Worm (Caenorhabditis elegans) whole organism, L3 larva: ENCODE results near the gene F07B10.4.

Source experiments
- R02D3.7 ChIP-seq: fragments of 150-350 bp; optimal IDR thresholded peaks from 2 replicates; lab custom pipeline; 2014; ENCODE audit warnings: missing biosample characterization, missing genetic modification characterization
- ZK546.5 ChIP-seq: sonication (generic microtip); optimal IDR thresholded peaks from 2 replicates; lab custom pipeline; 2017; ENCODE audit warnings: missing biosample characterization, missing genetic modification characterization
- ceh-16 ChIP-seq: sonication (generic microtip); optimal IDR thresholded peaks from 2 replicates; lab custom pipeline; 2017; ENCODE audit warnings: missing biosample characterization, missing genetic modification characterization
- ceh-82 ChIP-seq: fragments of 150-350 bp; optimal IDR thresholded peaks from 2 replicates; lab custom pipeline; 2014; ENCODE audit warnings: missing biosample characterization, missing genetic modification characterization
- ceh-9 ChIP-seq: sonication (generic microtip); optimal IDR thresholded peaks from 2 replicates; lab custom pipeline; 2018; ENCODE audit warnings: missing biosample characterization, missing genetic modification characterization
- daf-12 ChIP-seq: fragments of 150-350 bp; optimal IDR thresholded peaks from 2 replicates; lab custom pipeline; 2014; ENCODE audit warnings: missing biosample characterization, missing genetic modification reagents, missing genetic modification characterization
- egl-27 ChIP-seq: sonication (generic microtip); optimal IDR thresholded peaks from 4 replicates; lab custom pipeline; 2017; ENCODE audit warnings: missing biosample characterization, missing genetic modification reagents, missing genetic modification characterization
- fkh-2 ChIP-seq: fragments of 150-350 bp; optimal IDR thresholded peaks from 2 replicates; lab custom pipeline; 2014; ENCODE audit warnings: missing biosample characterization, missing genetic modification reagents, missing genetic modification characterization
- fos-1 ChIP-seq: fragments of 150-350 bp; optimal IDR thresholded peaks from 2 replicates; lab custom pipeline; 2014; ENCODE audit warnings: missing biosample characterization, missing genetic modification characterization
- hmg-11 ChIP-seq: sonication (generic microtip); optimal IDR thresholded peaks from 2 replicates; lab custom pipeline; 2016; ENCODE audit warnings: missing genetic modification characterization, missing compliant biosample characterization
- jun-1 ChIP-seq: fragments of 150-350 bp; optimal IDR thresholded peaks from 2 replicates; lab custom pipeline; 2014; ENCODE audit warnings: missing biosample characterization, missing genetic modification reagents, missing genetic modification characterization
- lin-15B ChIP-seq: fragments of 150-350 bp; optimal IDR thresholded peaks from 2 replicates; lab custom pipeline; 2014; ENCODE audit warnings: missing biosample characterization, missing genetic modification characterization
- lin-39 ChIP-seq: fragments of 150-350 bp; optimal IDR thresholded peaks from 2 replicates; lab custom pipeline; 2018; ENCODE audit warnings: missing biosample characterization, missing genetic modification reagents, missing genetic modification characterization
- lsy-12 ChIP-seq: sonication (generic microtip); optimal IDR thresholded peaks from 2 replicates; lab custom pipeline; 2016; ENCODE audit warnings: mild to moderate bottlenecking, missing genetic modification characterization, missing compliant biosample characterization
- mdl-1 ChIP-seq: fragments of 150-350 bp; optimal IDR thresholded peaks from 2 replicates; lab custom pipeline; 2014; ENCODE audit warnings: missing biosample characterization, missing genetic modification characterization
- mml-1 ChIP-seq: fragments of 150-350 bp; sonication (generic microtip); optimal IDR thresholded peaks from 3 replicates; lab custom pipeline; 2014; ENCODE audit warnings: missing biosample characterization, missing genetic modification characterization
- nhr-11 ChIP-seq: fragments of 150-350 bp; optimal IDR thresholded peaks from 2 replicates; lab custom pipeline; 2014; ENCODE audit warnings: missing biosample characterization, missing genetic modification characterization
- nhr-12 ChIP-seq: fragments of 150-350 bp; optimal IDR thresholded peaks from 2 replicates; lab custom pipeline; 2014; ENCODE audit warnings: missing biosample characterization, missing genetic modification characterization
- nhr-237 ChIP-seq: fragments of 150-350 bp; optimal IDR thresholded peaks from 2 replicates; lab custom pipeline; 2014; ENCODE audit warnings: missing biosample characterization, missing genetic modification characterization
- nhr-25 ChIP-seq: sonication (generic microtip); optimal IDR thresholded peaks from 2 replicates; lab custom pipeline; 2017; ENCODE audit warnings: missing biosample characterization, missing genetic modification characterization
- nhr-28 ChIP-seq: fragments of 150-350 bp; optimal IDR thresholded peaks from 2 replicates; lab custom pipeline; 2014; ENCODE audit warnings: missing biosample characterization, missing genetic modification characterization
- nhr-43 ChIP-seq: sonication (generic microtip); optimal IDR thresholded peaks from 2 replicates; lab custom pipeline; 2016; ENCODE audit warnings: mild to moderate bottlenecking, missing genetic modification characterization, missing compliant biosample characterization; ENCODE audit not compliant: poor library complexity, severe bottlenecking
- nhr-77 ChIP-seq: fragments of 150-350 bp; optimal IDR thresholded peaks from 2 replicates; lab custom pipeline; 2014; ENCODE audit warnings: missing biosample characterization, missing genetic modification characterization
- pha-4 ChIP-seq: fragments of 150-350 bp; optimal IDR thresholded peaks from 2 replicates; lab custom pipeline; 2014; ENCODE audit warnings: missing biosample characterization, missing genetic modification reagents, missing genetic modification characterization
- pqm-1 ChIP-seq: fragments of 150-350 bp; optimal IDR thresholded peaks from 2 replicates; lab custom pipeline; 2017; ENCODE audit warnings: missing biosample characterization, missing genetic modification characterization, inconsistent platforms
- skn-1 ChIP-seq: fragments of 150-350 bp; optimal IDR thresholded peaks from 2 replicates; lab custom pipeline; 2014; ENCODE audit warnings: missing biosample characterization, missing genetic modification characterization
- tbx-2 ChIP-seq: sonication (generic microtip); optimal IDR thresholded peaks from 2 replicates; lab custom pipeline; 2016; ENCODE audit warnings: mild to moderate bottlenecking, missing genetic modification characterization, missing compliant biosample characterization
- unc-39 ChIP-seq: sonication (generic microtip); optimal IDR thresholded peaks from 4 replicates; lab custom pipeline; 2017; ENCODE audit warnings: missing biosample characterization, missing genetic modification characterization
- unc-62 ChIP-seq: fragments of 150-350 bp; sonication (generic microtip); optimal IDR thresholded peaks from 4 replicates; lab custom pipeline; 2014; ENCODE audit warnings: missing biosample characterization, missing genetic modification reagents, missing genetic modification characterization
- ztf-11 ChIP-seq: fragments of 150-350 bp; optimal IDR thresholded peaks from 2 replicates; lab custom pipeline; 2014; ENCODE audit warnings: missing biosample characterization, missing genetic modification characterization
- ztf-4 ChIP-seq: fragments of 150-350 bp; optimal IDR thresholded peaks from 2 replicates; lab custom pipeline; 2014; ENCODE audit warnings: missing biosample characterization, missing genetic modification characterization

F07B10.4 gene

DNA sequence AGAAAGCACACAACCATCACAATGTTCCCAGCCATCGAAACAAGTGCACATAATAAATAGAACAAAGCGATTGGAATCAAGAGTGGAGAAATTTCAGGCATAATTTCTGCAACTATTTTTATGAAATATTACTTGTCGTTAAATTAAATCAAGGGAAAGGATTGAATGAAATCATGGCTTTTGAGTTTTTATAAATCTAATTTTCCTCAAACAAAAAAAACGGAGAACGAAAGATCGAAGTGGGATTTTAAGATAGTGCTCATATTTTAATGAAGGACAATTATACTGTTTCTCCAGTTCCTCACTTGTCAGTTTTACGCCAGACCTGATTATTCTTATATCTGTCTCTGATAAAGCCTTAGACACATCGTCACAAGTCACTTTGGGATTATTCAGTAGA lies 10.5 kb downstream of the F07B10.4 start, which contains the start of gene srsx-33:
srsx-33 (minus strand) TSS at position 101 of the 400 bp plus-strand sequence.
- no peak for TF ChIP-seq lin-15B (tag; lab: Kevin White, UChicago)
- TF ChIP-seq fkh-2 (tag; lab: Kevin White, UChicago) = no peak
- TF ChIP-seq hmg-11 (tag; lab: Kevin White, UChicago) = no peak
- no peak for TF ChIP-seq mml-1 (tag; lab: Kevin White, UChicago)
- TF ChIP-seq ZK546.5 (tag; lab: Kevin White, UChicago) = no peak

DNA sequence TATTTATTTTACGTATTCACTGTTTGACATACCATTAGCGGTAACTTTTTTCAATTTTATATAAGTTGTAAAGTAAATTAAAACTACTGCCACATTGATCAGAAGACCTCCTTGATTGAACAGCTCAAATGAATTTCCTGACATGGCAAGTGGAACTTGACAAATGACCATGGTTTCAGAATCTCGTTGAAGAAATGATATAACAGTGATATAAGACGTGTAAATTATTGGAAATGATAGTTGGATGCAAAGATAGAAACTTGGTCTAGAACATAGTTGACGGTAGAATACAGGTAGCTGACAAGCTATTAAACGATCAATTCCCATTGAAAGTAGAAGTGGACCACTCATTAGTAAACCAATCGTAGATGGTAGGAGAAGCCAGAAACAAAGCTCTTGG lies 11.1 kb downstream of the F07B10.4 start:
- TF ChIP-seq unc-39 (no peak), ZK546.5 (tag; lab: Kevin White, UChicago) (no peak), ceh-82 (tag; lab: Kevin White, UChicago) (no peak), fos-1 (tag; lab: Kevin White, UChicago) (no peak), daf-12 (tag; lab: Kevin White, UChicago) (no peak), R02D3.7 (tag; lab: Kevin White, UChicago) (no peak)

DNA sequence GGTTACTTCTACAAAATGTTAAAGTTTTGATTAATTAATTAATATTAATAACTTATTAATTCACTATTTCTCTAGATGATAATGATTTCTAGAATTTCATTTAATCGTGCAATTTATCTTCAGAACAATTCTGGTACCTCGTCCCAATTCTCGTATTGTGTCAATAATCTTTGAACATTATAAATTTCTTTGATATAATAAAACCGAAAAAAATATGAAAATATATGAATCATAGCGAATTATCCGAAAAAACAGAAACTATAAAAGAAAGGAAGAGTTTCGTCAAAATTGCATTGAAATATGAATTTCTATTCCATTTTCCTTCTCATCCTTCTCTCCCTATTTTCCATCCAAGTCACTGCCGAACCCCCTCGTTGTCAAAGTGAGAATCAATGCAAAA lies 12.2 kb downstream of the F07B10.4 start, which contains the start of gene T19B10.12:
T19B10.12 (plus strand) TSS at position 301 of the 400 bp plus-strand sequence.
- no peak for TF ChIP-seq nhr-77 (tag; lab: Kevin White, UChicago)
- TF ChIP-seq tbx-2 (tag; lab: Kevin White, UChicago) = no peak
- TF ChIP-seq pqm-1 (tag; lab: Kevin White, UChicago) = no peak

DNA sequence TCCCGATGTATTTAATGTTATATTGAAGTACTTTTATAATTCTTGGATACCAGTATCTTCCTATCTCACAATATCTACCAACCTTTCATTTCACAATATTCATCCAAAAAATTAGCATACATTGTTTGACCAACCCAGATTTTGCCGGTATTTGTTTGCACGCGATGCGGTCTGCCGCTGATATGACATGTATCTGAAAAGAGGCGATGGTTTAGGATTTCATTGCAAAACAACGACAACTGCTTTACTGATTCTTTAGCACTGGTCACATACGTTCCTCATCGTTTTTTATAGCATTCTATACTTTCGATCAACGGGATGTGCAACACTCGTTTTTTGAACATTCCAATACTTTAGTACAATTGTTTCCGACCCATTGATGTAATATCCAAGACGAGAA lies 15.1 kb downstream of the F07B10.4 start, which contains the start of gene mam-4:
mam-4 (plus strand) TSS at position 301 of the 400 bp plus-strand sequence.
- TF ChIP-seq ceh-82 (tag; lab: Kevin White, UChicago) (no peak), ztf-11 (tag; lab: Kevin White, UChicago) (no peak), nhr-237 (no peak), skn-1 (no peak), lsy-12 (tag; lab: Kevin White, UChicago) (no peak), nhr-77 (tag; lab: Kevin White, UChicago) (no peak)

DNA sequence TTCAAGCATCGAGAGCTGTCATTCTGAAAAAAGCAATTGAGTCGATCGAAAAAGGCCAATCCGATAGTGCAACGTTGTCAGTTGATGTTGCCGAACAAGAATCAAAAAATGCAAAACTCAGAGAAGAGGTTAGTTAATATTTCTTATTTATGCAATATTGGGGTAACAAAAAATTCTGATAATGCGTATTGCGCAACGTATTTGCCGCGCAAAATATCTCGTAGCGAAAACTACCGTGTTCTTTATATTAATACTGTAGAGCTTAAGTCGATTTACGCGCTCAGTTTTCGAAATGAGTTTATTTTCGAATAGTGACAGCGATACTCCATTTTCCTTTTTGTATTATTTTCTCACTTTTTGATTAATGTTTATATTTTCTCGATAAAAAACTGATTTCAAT lies 17.9 kb downstream of the F07B10.4 start:
- TF ChIP-seq nhr-237 (no peak), nhr-25 (tag; lab: Kevin White, UChicago) (no peak), ZK546.5 (tag; lab: Kevin White, UChicago) (no peak), nhr-12 (tag; lab: Kevin White, UChicago) (no peak), ceh-9 (tag; lab: Kevin White, UChicago) (no peak), ztf-4 (tag; lab: Kevin White, UChicago) (no peak), mml-1 (tag; lab: Kevin White, UChicago) (no peak), egl-27 (no peak), mdl-1 (tag; lab: Kevin White, UChicago) (no peak), nhr-77 (tag; lab: Kevin White, UChicago) (no peak), nhr-11 (no peak), nhr-28 (no peak), unc-62 (GFP tag; lab: Kevin White, UChicago) (no peak), lin-15B (tag; lab: Kevin White, UChicago) (no peak), ceh-82 (tag; lab: Kevin White, UChicago) (no peak), hmg-11 (tag; lab: Kevin White, UChicago) (no peak), ceh-16 (tag; lab: Kevin White, UChicago) (no peak), jun-1 (tag; lab: Kevin White, UChicago) (no peak), daf-12 (tag; lab: Kevin White, UChicago) (no peak), pha-4 (tag; lab: Kevin White, UChicago) (no peak)

DNA sequence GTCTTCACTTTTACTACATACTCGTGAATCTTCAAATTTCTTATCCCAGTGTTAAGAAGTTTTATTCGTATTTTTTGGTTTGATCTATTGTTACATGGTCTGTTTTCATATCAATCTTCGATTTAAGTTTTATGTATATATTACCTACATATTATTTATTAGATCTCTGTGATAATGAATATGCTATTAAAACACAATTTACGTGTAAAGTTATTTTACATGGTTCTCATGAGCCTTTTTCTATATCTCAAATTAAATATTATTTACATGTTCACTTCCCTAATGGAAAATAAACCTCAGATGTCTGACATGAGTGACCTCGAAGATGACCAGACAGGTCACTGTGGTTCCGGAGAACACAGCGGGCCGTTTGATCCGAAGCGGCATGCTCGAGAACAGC lies 18.4 kb downstream of the F07B10.4 start, which contains the start of gene mxl-1:
mxl-1 (plus strand) TSS at position 301 of the 400 bp plus-strand sequence.
- TF ChIP-seq R02D3.7 (tag; lab: Kevin White, UChicago) (no peak), fos-1 (tag; lab: Kevin White, UChicago) (no peak), lin-39 (tag; lab: Kevin White, UChicago) (no peak), nhr-43 (tag; lab: Kevin White, UChicago) (no peak)
